Worm (Caenorhabditis elegans) whole organism, L2 larva: ENCODE measurements around the gene F44F4.3.

Experiments
- aly-2 ChIP-seq: fragments of 150-350 bp; optimal IDR thresholded peaks from 2 replicates; lab custom pipeline; 2014; ENCODE audit warnings: missing biosample characterization, missing genetic modification characterization
- ama-1 ChIP-seq: fragments of 150-350 bp; optimal IDR thresholded peaks from 2 replicates; lab custom pipeline; 2018; ENCODE audit warnings: inconsistent platforms
- elt-3 ChIP-seq: sonication (generic microtip); optimal IDR thresholded peaks from 2 replicates; lab custom pipeline; 2017; ENCODE audit warnings: missing biosample characterization, missing genetic modification characterization
- lin-13 ChIP-seq: fragments of 150-350 bp; optimal IDR thresholded peaks from 2 replicates; lab custom pipeline; 2014; ENCODE audit warnings: missing biosample characterization, missing genetic modification reagents, missing genetic modification characterization
- mbf-1 ChIP-seq: sonication (generic microtip); optimal IDR thresholded peaks from 2 replicates; lab custom pipeline; 2017; ENCODE audit warnings: missing biosample characterization, missing genetic modification characterization
- mdl-1 ChIP-seq, 2 experiments: fragments of 150-350 bp in 1 of 2; sonication (generic microtip) in 1 of 2; optimal IDR thresholded peaks; 2 replicates each; lab custom pipeline; 2017; ENCODE audit warnings: missing biosample characterization in 2 of 2, missing genetic modification characterization in 2 of 2
- nhr-10 ChIP-seq: sonication (generic microtip); optimal IDR thresholded peaks from 2 replicates; lab custom pipeline; 2017; ENCODE audit warnings: missing biosample characterization, missing genetic modification characterization
- nhr-25 ChIP-seq: fragments of 150-350 bp; sonication (generic microtip); optimal IDR thresholded peaks from 3 replicates; lab custom pipeline; 2014; ENCODE audit warnings: missing biosample characterization, missing genetic modification characterization
- nhr-77 ChIP-seq: fragments of 150-350 bp; optimal IDR thresholded peaks from 2 replicates; lab custom pipeline; 2014; ENCODE audit warnings: missing biosample characterization, missing genetic modification characterization
- snpc-4 ChIP-seq: fragments of 150-350 bp; optimal IDR thresholded peaks from 2 replicates; lab custom pipeline; 2014; ENCODE audit warnings: missing biosample characterization, missing genetic modification characterization

- TF ChIP-seq mbf-1 (tag; lab: Kevin White, UChicago), result no peak
- no peak for TF ChIP-seq nhr-25
- TF ChIP-seq nhr-77, result no peak
- TF ChIP-seq aly-2 (tag; lab: Kevin White, UChicago), result no peak
- TF ChIP-seq mdl-1 (tag; optimal IDR thresholded peaks at IDR 0.05; lab: Kevin White, UChicago), result no peak
- no peak for TF ChIP-seq lin-13 (GFP tag; lab: Kevin White, UChicago)
- no peak for TF ChIP-seq snpc-4
- no peak for TF ChIP-seq elt-3 (tag; lab: Kevin White, UChicago)
- TF ChIP-seq nhr-10 (tag; lab: Kevin White, UChicago), result no peak
- no peak for TF ChIP-seq ama-1 (lab: Kevin White, UChicago)
These were observed 38.7 kb downstream of the F44F4.3 start for ce11 chrII:10847057-10847456.
